Worm (Caenorhabditis elegans) whole organism, L3 larva: ENCODE data around the gene Y38C1BA.4.

Experiments
- R02D3.7 ChIP-seq: fragments of 150-350 bp; optimal IDR thresholded peaks from 2 replicates; lab custom pipeline; 2014; ENCODE audit warnings: missing biosample characterization, missing genetic modification characterization
- ama-1 ChIP-seq: fragments of 150-350 bp; optimal IDR thresholded peaks from 2 replicates; lab custom pipeline; 2018
- ceh-16 ChIP-seq: sonication (generic microtip); optimal IDR thresholded peaks from 2 replicates; lab custom pipeline; 2017; ENCODE audit warnings: missing biosample characterization, missing genetic modification characterization
- ceh-28 ChIP-seq: fragments of 150-350 bp; optimal IDR thresholded peaks from 2 replicates; lab custom pipeline; 2014; ENCODE audit warnings: missing biosample characterization, missing genetic modification reagents, missing genetic modification characterization
- ceh-9 ChIP-seq: sonication (generic microtip); optimal IDR thresholded peaks from 2 replicates; lab custom pipeline; 2018; ENCODE audit warnings: missing biosample characterization, missing genetic modification characterization
- daf-12 ChIP-seq: fragments of 150-350 bp; optimal IDR thresholded peaks from 2 replicates; lab custom pipeline; 2014; ENCODE audit warnings: missing biosample characterization, missing genetic modification reagents, missing genetic modification characterization
- egl-27 ChIP-seq: sonication (generic microtip); optimal IDR thresholded peaks from 4 replicates; lab custom pipeline; 2017; ENCODE audit warnings: missing biosample characterization, missing genetic modification reagents, missing genetic modification characterization
- elt-1 ChIP-seq: fragments of 150-350 bp; optimal IDR thresholded peaks from 2 replicates; lab custom pipeline; 2014; ENCODE audit warnings: missing biosample characterization, missing genetic modification characterization
- elt-2 ChIP-seq: sonication (generic microtip); optimal IDR thresholded peaks from 2 replicates; lab custom pipeline; 2016; ENCODE audit warnings: missing genetic modification reagents, mild to moderate bottlenecking, missing genetic modification characterization, missing compliant biosample characterization
- fkh-10 ChIP-seq: sonication (generic microtip); optimal IDR thresholded peaks from 2 replicates; lab custom pipeline; 2017; ENCODE audit warnings: missing biosample characterization, missing genetic modification reagents, missing genetic modification characterization
- fkh-2 ChIP-seq: fragments of 150-350 bp; optimal IDR thresholded peaks from 2 replicates; lab custom pipeline; 2014; ENCODE audit warnings: missing biosample characterization, missing genetic modification reagents, missing genetic modification characterization
- fos-1 ChIP-seq: fragments of 150-350 bp; optimal IDR thresholded peaks from 2 replicates; lab custom pipeline; 2014; ENCODE audit warnings: missing biosample characterization, missing genetic modification characterization
- hmg-11 ChIP-seq: sonication (generic microtip); optimal IDR thresholded peaks from 2 replicates; lab custom pipeline; 2016; ENCODE audit warnings: missing genetic modification characterization, missing compliant biosample characterization
- jun-1 ChIP-seq: fragments of 150-350 bp; optimal IDR thresholded peaks from 2 replicates; lab custom pipeline; 2014; ENCODE audit warnings: missing biosample characterization, missing genetic modification reagents, missing genetic modification characterization
- lin-15B ChIP-seq: fragments of 150-350 bp; optimal IDR thresholded peaks from 2 replicates; lab custom pipeline; 2014; ENCODE audit warnings: missing biosample characterization, missing genetic modification characterization
- lin-39 ChIP-seq: fragments of 150-350 bp; optimal IDR thresholded peaks from 2 replicates; lab custom pipeline; 2018; ENCODE audit warnings: missing biosample characterization, missing genetic modification reagents, missing genetic modification characterization
- lsy-12 ChIP-seq: sonication (generic microtip); optimal IDR thresholded peaks from 2 replicates; lab custom pipeline; 2016; ENCODE audit warnings: mild to moderate bottlenecking, missing genetic modification characterization, missing compliant biosample characterization
- mml-1 ChIP-seq: fragments of 150-350 bp; sonication (generic microtip); optimal IDR thresholded peaks from 3 replicates; lab custom pipeline; 2014; ENCODE audit warnings: missing biosample characterization, missing genetic modification characterization
- nfya-1 ChIP-seq: sonication (generic microtip); optimal IDR thresholded peaks from 2 replicates; lab custom pipeline; 2017; ENCODE audit warnings: missing genetic modification characterization, mild to moderate bottlenecking, missing compliant biosample characterization, antibody characterized with exemption, moderate library complexity; ENCODE audit not compliant: insufficient read depth
- nhr-11 ChIP-seq: fragments of 150-350 bp; optimal IDR thresholded peaks from 2 replicates; lab custom pipeline; 2014; ENCODE audit warnings: missing biosample characterization, missing genetic modification characterization
- nhr-12 ChIP-seq: fragments of 150-350 bp; optimal IDR thresholded peaks from 2 replicates; lab custom pipeline; 2014; ENCODE audit warnings: missing biosample characterization, missing genetic modification characterization
- nhr-23 ChIP-seq: fragments of 150-350 bp; optimal IDR thresholded peaks from 2 replicates; lab custom pipeline; 2014; ENCODE audit warnings: missing biosample characterization, missing genetic modification reagents, missing genetic modification characterization
- nhr-237 ChIP-seq: fragments of 150-350 bp; optimal IDR thresholded peaks from 2 replicates; lab custom pipeline; 2014; ENCODE audit warnings: missing biosample characterization, missing genetic modification characterization
- nhr-67 ChIP-seq: fragments of 150-350 bp; optimal IDR thresholded peaks from 2 replicates; lab custom pipeline; 2014; ENCODE audit warnings: missing biosample characterization, missing genetic modification characterization
- nhr-76 ChIP-seq: fragments of 150-350 bp; sonication (generic microtip); optimal IDR thresholded peaks from 5 replicates; lab custom pipeline; 2014; ENCODE audit warnings: missing biosample characterization, missing genetic modification characterization
- nhr-77 ChIP-seq: fragments of 150-350 bp; optimal IDR thresholded peaks from 2 replicates; lab custom pipeline; 2014; ENCODE audit warnings: missing biosample characterization, missing genetic modification characterization
- pha-4 ChIP-seq: fragments of 150-350 bp; optimal IDR thresholded peaks from 2 replicates; lab custom pipeline; 2014; ENCODE audit warnings: missing biosample characterization, missing genetic modification reagents, missing genetic modification characterization
- pqm-1 ChIP-seq: fragments of 150-350 bp; optimal IDR thresholded peaks from 2 replicates; lab custom pipeline; 2017; ENCODE audit warnings: missing biosample characterization, missing genetic modification characterization, inconsistent platforms
- sea-2 ChIP-seq: fragments of 150-350 bp; sonication (generic microtip); optimal IDR thresholded peaks from 4 replicates; lab custom pipeline; 2014; ENCODE audit warnings: missing biosample characterization, missing genetic modification reagents, missing genetic modification characterization
- snpc-4 ChIP-seq: fragments of 150-350 bp; optimal IDR thresholded peaks from 2 replicates; lab custom pipeline; 2014; ENCODE audit warnings: missing biosample characterization, missing genetic modification characterization
- unc-62 ChIP-seq: fragments of 150-350 bp; sonication (generic microtip); optimal IDR thresholded peaks from 4 replicates; lab custom pipeline; 2014; ENCODE audit warnings: missing biosample characterization, missing genetic modification reagents, missing genetic modification characterization
- zag-1 ChIP-seq: fragments of 150-350 bp; optimal IDR thresholded peaks from 2 replicates; lab custom pipeline; 2014; ENCODE audit warnings: missing biosample characterization, missing genetic modification characterization
- ztf-11 ChIP-seq: fragments of 150-350 bp; optimal IDR thresholded peaks from 2 replicates; lab custom pipeline; 2014; ENCODE audit warnings: missing biosample characterization, missing genetic modification characterization
- ztf-4 ChIP-seq: fragments of 150-350 bp; optimal IDR thresholded peaks from 2 replicates; lab custom pipeline; 2014; ENCODE audit warnings: missing biosample characterization, missing genetic modification characterization

The Y38C1BA.4 gene

ce11 chrIV:1842314-1842713 lies 20.7 kb downstream of the Y38C1BA.4 start:
- peak; percentile 69 for TF ChIP-seq hmg-11 (tag; lab: Kevin White, UChicago)
- TF ChIP-seq nhr-237, result no peak
- TF ChIP-seq egl-27 (tag; lab: Kevin White, UChicago), result no peak
- TF ChIP-seq jun-1, result no peak
- no peak for TF ChIP-seq lsy-12 (tag; lab: Kevin White, UChicago)
- no peak for TF ChIP-seq daf-12 (tag; lab: Kevin White, UChicago)
- no peak for TF ChIP-seq R02D3.7
- TF ChIP-seq nfya-1, result peak; percentile 31
- no peak for TF ChIP-seq ceh-16 (tag; lab: Kevin White, UChicago)
- TF ChIP-seq ceh-9, result no peak
- no peak for TF ChIP-seq nhr-12 (tag; lab: Kevin White, UChicago)
- no peak for TF ChIP-seq snpc-4 (tag; lab: Kevin White, UChicago)
- peak; percentile 64 for TF ChIP-seq lin-39 (tag; lab: Kevin White, UChicago)
- TF ChIP-seq ztf-11 (tag; lab: Kevin White, UChicago), result no peak

- TF ChIP-seq ceh-28 (tag; lab: Kevin White, UChicago), result no peak
- no peak for TF ChIP-seq nhr-67 (tag; lab: Kevin White, UChicago)
- no peak for TF ChIP-seq jun-1
- TF ChIP-seq zag-1 (tag; lab: Kevin White, UChicago), result no peak
- TF ChIP-seq daf-12 (tag; lab: Kevin White, UChicago), result no peak
- TF ChIP-seq nhr-77 (tag; lab: Kevin White, UChicago), result no peak
- TF ChIP-seq hmg-11 (tag; lab: Kevin White, UChicago), result no peak
- no peak for TF ChIP-seq nhr-23 (tag; lab: Kevin White, UChicago)
- no peak for TF ChIP-seq mml-1
- no peak for TF ChIP-seq ceh-16 (tag; lab: Kevin White, UChicago)
- no peak for TF ChIP-seq unc-62
- TF ChIP-seq lin-39 (tag; lab: Kevin White, UChicago), result no peak
- no peak for TF ChIP-seq pqm-1 (tag; lab: Kevin White, UChicago)
- no peak for TF ChIP-seq fkh-10 (GFP tag; lab: Kevin White, UChicago)
- no peak for TF ChIP-seq ceh-9
- no peak for TF ChIP-seq sea-2 (GFP tag; lab: Kevin White, UChicago)
- no peak for TF ChIP-seq fkh-2 (tag; lab: Kevin White, UChicago)
- TF ChIP-seq, all 47 proteins: peak for 0
Measured at ce11 chrIV:1843611-1844010, 22.0 kb downstream of the Y38C1BA.4 start.

- no peak for TF ChIP-seq elt-1 (tag; lab: Kevin White, UChicago)
- no peak for TF ChIP-seq sea-2 (GFP tag; lab: Kevin White, UChicago)
- no peak for TF ChIP-seq pha-4 (tag; lab: Kevin White, UChicago)
- TF ChIP-seq fos-1 (tag; lab: Kevin White, UChicago), result no peak
Measured at ce11 chrIV:1844624-1845023, 23.0 kb downstream of the Y38C1BA.4 start.

ce11 chrIV:1845061-1845460 lies 23.4 kb downstream of the Y38C1BA.4 start:
- TF ChIP-seq pqm-1 (tag; lab: Kevin White, UChicago) (peak; percentile 69), nhr-77 (tag; lab: Kevin White, UChicago) (no peak), lin-15B (peak; percentile 14), nfya-1 (peak; percentile 54), nhr-76 (tag; lab: Kevin White, UChicago) (no peak), elt-2 (tag; lab: Kevin White, UChicago) (peak; percentile 94), sea-2 (GFP tag; lab: Kevin White, UChicago) (no peak), elt-1 (tag; lab: Kevin White, UChicago) (no peak), R02D3.7 (no peak), ztf-4 (no peak), pha-4 (tag; lab: Kevin White, UChicago) (peak; percentile 32), ama-1 (no peak), ceh-16 (tag; lab: Kevin White, UChicago) (no peak), lin-39 (tag; lab: Kevin White, UChicago) (peak; percentile 35), nhr-11 (tag; lab: Kevin White, UChicago) (no peak)

- no peak for TF ChIP-seq nfya-1
- TF ChIP-seq nhr-23 (tag; lab: Kevin White, UChicago), result no peak
- TF ChIP-seq sea-2 (GFP tag; lab: Kevin White, UChicago), result no peak
- TF ChIP-seq lsy-12 (tag; lab: Kevin White, UChicago), result no peak
Measured at ce11 chrIV:1846451-1846850, 24.8 kb downstream of the Y38C1BA.4 start.
